Fruit fly (Drosophila melanogaster): ENCODE measurements around the gene CG10631.

CG10631 gene

DNA sequence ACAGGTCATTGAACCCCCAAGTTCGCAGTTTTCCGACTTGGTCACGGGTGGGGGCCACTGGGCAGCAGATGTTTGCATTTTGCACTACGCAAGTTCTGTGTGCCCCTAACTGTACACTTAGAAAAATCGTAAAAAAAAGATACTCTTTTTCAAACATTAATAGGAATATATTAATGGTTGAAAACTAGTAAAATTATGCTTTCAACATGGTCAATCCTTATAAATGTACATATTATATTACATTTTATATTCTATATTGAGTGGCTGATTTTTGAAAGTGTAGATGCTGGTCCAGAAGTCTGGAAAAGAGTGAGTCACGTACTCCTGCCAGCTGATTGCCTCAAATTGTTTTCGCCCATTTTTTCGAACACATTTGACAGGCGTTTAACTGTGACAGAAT is 44.0 kb upstream of the CG10631 start (continued):
- no peak for TF ChIP-seq CG2129 (GFP tag; IDR thresholded peaks at IDR 0.05; ENCODE audit: partially characterized antibody)
- TF ChIP-seq ara (GFP tag; IDR thresholded peaks at IDR 0.05) = no peak
- TF ChIP-seq CG31224 (GFP tag; IDR thresholded peaks at IDR 0.05) = no peak
- TF ChIP-seq crp (GFP tag; optimal IDR thresholded peaks at IDR 0.05) = no peak
- no peak for TF ChIP-seq pho (GFP tag; optimal IDR thresholded peaks at IDR 0.05)
- TF ChIP-seq CG12942 (GFP tag; optimal IDR thresholded peaks at IDR 0.05) = no peak
- TF ChIP-seq CG12219 (GFP tag; optimal IDR thresholded peaks at IDR 0.05) = no peak
- no peak for TF ChIP-seq wek (GFP tag; optimal IDR thresholded peaks at IDR 0.05)
- peak; percentile 53; the same call in 2 of the 3 replicates for TF ChIP-seq row (GFP tag; IDR thresholded peaks at IDR 0.05)
- no peak for TF ChIP-seq vvl (GFP tag; IDR thresholded peaks at IDR 0.05)
- TF ChIP-seq cas (GFP tag; IDR thresholded peaks at IDR 0.05) = no peak
- no peak for TF ChIP-seq Sox100B (GFP tag; optimal IDR thresholded peaks at IDR 0.05)
- TF ChIP-seq CG10321 (GFP tag; IDR thresholded peaks at IDR 0.05) = no peak
- TF ChIP-seq br (optimal IDR thresholded peaks at IDR 0.05) = no peak
- no peak for TF ChIP-seq Atf-2 (GFP tag; optimal IDR thresholded peaks at IDR 0.05)
- TF ChIP-seq hbn (GFP tag; IDR thresholded peaks at IDR 0.05; ENCODE audit: partially characterized antibody) = no peak
- TF ChIP-seq CG30020 (tag; optimal IDR thresholded peaks at IDR 0.05) = no peak
- TF ChIP-seq Dp (GFP tag; optimal IDR thresholded peaks at IDR 0.05) = no peak
- TF ChIP-seq h (optimal IDR thresholded peaks at IDR 0.05) = no peak
- TF ChIP-seq Fer1 (GFP tag; optimal IDR thresholded peaks at IDR 0.05) = no peak
- TF ChIP-seq Chrac-16 (GFP tag; optimal IDR thresholded peaks at IDR 0.05) = no peak

DNA sequence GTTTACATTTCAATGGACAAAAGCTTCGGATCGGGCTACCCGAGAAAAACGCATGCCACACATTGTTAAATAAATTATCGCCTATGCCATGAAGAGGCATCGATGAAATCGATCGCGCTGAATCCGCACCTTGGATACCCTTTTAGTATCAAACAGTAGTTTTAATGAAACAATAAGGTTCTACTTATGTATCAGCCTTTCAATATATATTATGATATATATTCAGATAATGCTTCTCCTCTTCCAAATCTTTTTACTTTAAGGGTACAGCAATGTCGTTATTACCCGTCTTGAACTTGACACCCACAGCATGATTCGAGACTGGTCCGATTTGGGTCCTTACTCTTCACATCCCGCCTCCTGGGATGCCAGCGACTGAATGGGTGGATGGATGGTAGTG is 43.2 kb upstream of the CG10631 start:
- TF ChIP-seq h (optimal IDR thresholded peaks at IDR 0.05) (no peak), onecut (GFP tag; IDR thresholded peaks at IDR 0.05) (0 out of 2 replicates have a peak, but pooled peaks have one; percentile 15), CG7357 (GFP tag; IDR thresholded peaks at IDR 0.05) (no peak), Lim3 (GFP tag; IDR thresholded peaks at IDR 0.05) (no peak), CG11695 (GFP tag; IDR thresholded peaks at IDR 0.05) (0 out of 3 replicates have a peak, but pooled peaks have one; percentile 10), ac (GFP tag; optimal IDR thresholded peaks at IDR 0.05) (no peak), sob (GFP tag; IDR thresholded peaks at IDR 0.05) (no peak; the same call in 1 of the 2 replicates), CG43689 (GFP tag; IDR thresholded peaks at IDR 0.05) (no peak), CG8388 (GFP tag; optimal IDR thresholded peaks at IDR 0.05) (peak; percentile 33), CG7271 (tag; optimal IDR thresholded peaks at IDR 0.05) (no peak), phol (tag; optimal IDR thresholded peaks at IDR 0.05) (peak; percentile 40), Oli (tag; optimal IDR thresholded peaks at IDR 0.05) (peak; percentile 43), fd3F (GFP tag; optimal IDR thresholded peaks at IDR 0.05) (no peak), CG12155 (GFP tag; optimal IDR thresholded peaks at IDR 0.05) (no peak), D (optimal IDR thresholded peaks at IDR 0.05) (no peak), D (GFP tag; optimal IDR thresholded peaks at IDR 0.05) (peak; percentile 22), Dek (tag; optimal IDR thresholded peaks at IDR 0.05) (peak; percentile 15), gem (tag; optimal IDR thresholded peaks at IDR 0.05) (peak; percentile 56), CG10431 (GFP tag; optimal IDR thresholded peaks at IDR 0.05) (no peak), bsh (GFP tag; optimal IDR thresholded peaks at IDR 0.05) (peak in 1 of 2 experiments; percentile 63), dmrt11E (tag; optimal IDR thresholded peaks at IDR 0.05) (peak; percentile 21), Meics (GFP tag; optimal IDR thresholded peaks at IDR 0.05) (no peak), CG17359 (tag; optimal IDR thresholded peaks at IDR 0.05) (peak; percentile 55), zf30C (GFP tag; optimal IDR thresholded peaks at IDR 0.05) (no peak), fu2 (GFP tag; optimal IDR thresholded peaks at IDR 0.05) (no peak), HmgZ (tag; optimal IDR thresholded peaks at IDR 0.05) (no peak), gce (GFP tag; IDR thresholded peaks at IDR 0.05) (0 out of 3 replicates have a peak, but pooled peaks have one; percentile 15), CG4282 (GFP tag; optimal IDR thresholded peaks at IDR 0.05) (no peak), toy (GFP tag; IDR thresholded peaks at IDR 0.05) (no peak), odd (GFP tag; optimal IDR thresholded peaks at IDR 0.05) (no peak), HHEX (GFP tag; optimal IDR thresholded peaks at IDR 0.05) (peak; percentile 28), zfh1 (GFP tag; IDR thresholded peaks at IDR 0.05) (0 out of 3 replicates have a peak, but pooled peaks have one; percentile 32)
